Fruit fly (Drosophila melanogaster) S2 (cell line): Measurements from ENCODE around the gene CG3062.

ENCODE experiments used
- CG8478 ChIP-seq: fragments of >200 bp; optimal IDR thresholded peaks from 2 replicates; lab custom pipeline; 2018
- CTCF ChIP-seq, 2 experiments: fragments of >200 bp; optimal IDR thresholded peaks; 2 replicates each; lab custom pipeline; 2018

- TF ChIP-seq CTCF (optimal IDR thresholded peaks at IDR 0.05; lab: Kevin White, UChicago) (no peak), CG8478 (lab: Kevin White, UChicago) (no peak)
These were observed 39.4 kb downstream of the CG3062 start for dm6 chrX:4605313-4605712.
